Fruit fly (Drosophila melanogaster) whole organism, prepupa: Measurements from ENCODE around the gene CG2975.

ENCODE experiments used
- Blimp-1 ChIP-seq: fragments of 200-800 bp; sonication (Bioruptor generic); optimal IDR thresholded peaks from 3 replicates; lab custom pipeline; 2017; ENCODE audit warnings: missing biosample characterization, missing genetic modification characterization, mild to moderate bottlenecking, moderate library complexity, missing genetic modification reagents
- CG10631 ChIP-seq: fragments of 200-800 bp; sonication (Bioruptor generic); optimal IDR thresholded peaks from 2 replicates; lab custom pipeline; 2016; ENCODE audit warnings: missing biosample characterization, missing genetic modification characterization
- CG10669 ChIP-seq: fragments of 200-800 bp; sonication (Bioruptor generic); optimal IDR thresholded peaks from 3 replicates; lab custom pipeline; 2018; ENCODE audit warnings: missing biosample characterization, mild to moderate bottlenecking, missing genetic modification characterization, moderate library complexity
- CG11762 ChIP-seq: fragments of 200-800 bp; sonication (Bioruptor generic); optimal IDR thresholded peaks from 3 replicates; lab custom pipeline; 2016; ENCODE audit warnings: missing biosample characterization, missing genetic modification characterization; ENCODE audit not compliant: insufficient read depth
- CG11902 ChIP-seq: fragments of 200-800 bp; sonication (Bioruptor generic); optimal IDR thresholded peaks from 3 replicates; lab custom pipeline; 2016; ENCODE audit warnings: missing biosample characterization, missing genetic modification characterization
- CG15336 ChIP-seq: fragments of 200-800 bp; sonication (Bioruptor generic); IDR thresholded peaks from 2 replicates; pipeline ENCODE4 v1.3.6; 2022; ENCODE audit warnings: missing biosample characterization, missing genetic modification characterization
- CG1621 ChIP-seq: fragments of 200-800 bp; sonication (Bioruptor generic); optimal IDR thresholded peaks from 3 replicates; lab custom pipeline; 2018; ENCODE audit warnings: missing biosample characterization, mild to moderate bottlenecking, missing genetic modification characterization
- CG32006 ChIP-seq: fragments of 200-800 bp; sonication (Bioruptor generic); optimal IDR thresholded peaks from 3 replicates; lab custom pipeline; 2017; ENCODE audit warnings: missing biosample characterization, mild to moderate bottlenecking, missing genetic modification characterization
- CG34406 ChIP-seq: fragments of 200-800 bp; sonication (Bioruptor generic); optimal IDR thresholded peaks from 3 replicates; lab custom pipeline; 2016; ENCODE audit warnings: missing biosample characterization, missing genetic modification characterization
- CG3919 ChIP-seq: fragments of 200-800 bp; sonication (Bioruptor generic); optimal IDR thresholded peaks from 3 replicates; lab custom pipeline; 2016; ENCODE audit warnings: missing biosample characterization, missing genetic modification characterization
- CG4318 ChIP-seq: fragments of 200-800 bp; sonication (Bioruptor generic); optimal IDR thresholded peaks from 3 replicates; lab custom pipeline; 2017; ENCODE audit warnings: missing biosample characterization, mild to moderate bottlenecking, missing genetic modification characterization
- CG6276 ChIP-seq: fragments of 200-800 bp; sonication (Bioruptor generic); optimal IDR thresholded peaks from 2 replicates; lab custom pipeline; 2017; ENCODE audit warnings: missing biosample characterization, mild to moderate bottlenecking, missing genetic modification characterization
- CG6792 ChIP-seq: fragments of 200-800 bp; sonication (Bioruptor generic); optimal IDR thresholded peaks from 3 replicates; lab custom pipeline; 2016; ENCODE audit warnings: missing biosample characterization, missing genetic modification characterization
- CG6808 ChIP-seq: fragments of 200-800 bp; sonication (Bioruptor generic); optimal IDR thresholded peaks from 3 replicates; lab custom pipeline; 2017; ENCODE audit warnings: missing biosample characterization, missing genetic modification characterization, mild to moderate bottlenecking, moderate library complexity, missing genetic modification reagents
- CG6854 ChIP-seq: fragments of 200-800 bp; sonication (Bioruptor generic); optimal IDR thresholded peaks from 2 replicates; lab custom pipeline; 2017; ENCODE audit warnings: missing biosample characterization, mild to moderate bottlenecking, missing genetic modification characterization
- CG7368 ChIP-seq: fragments of 200-800 bp; sonication (Bioruptor generic); optimal IDR thresholded peaks from 3 replicates; lab custom pipeline; 2016; ENCODE audit warnings: missing biosample characterization, missing genetic modification characterization
- CG8119 ChIP-seq: fragments of 200-800 bp; sonication (Bioruptor generic); IDR thresholded peaks from 3 replicates; pipeline ENCODE4 v1.3.6; 2022; ENCODE audit warnings: missing biosample characterization, missing genetic modification characterization
- CG8319 ChIP-seq: fragments of 200-800 bp; sonication (Bioruptor generic); optimal IDR thresholded peaks from 3 replicates; lab custom pipeline; 2016; ENCODE audit warnings: missing biosample characterization, missing genetic modification characterization
- CG8632 ChIP-seq: fragments of 200-800 bp; sonication (Bioruptor generic); optimal IDR thresholded peaks from 3 replicates; lab custom pipeline; 2016; ENCODE audit warnings: missing biosample characterization, missing genetic modification characterization
- CG9139 ChIP-seq: fragments of 200-800 bp; sonication (Bioruptor generic); optimal IDR thresholded peaks from 3 replicates; lab custom pipeline; 2017; ENCODE audit warnings: missing biosample characterization, mild to moderate bottlenecking, missing genetic modification characterization
- Eip75B ChIP-seq: fragments of 200-800 bp; sonication (Bioruptor generic); optimal IDR thresholded peaks from 3 replicates; lab custom pipeline; 2016; ENCODE audit warnings: missing biosample characterization, missing genetic modification characterization
- Eip78C ChIP-seq: fragments of 200-800 bp; sonication (Bioruptor generic); peaks from one replicate; lab custom pipeline; 2016; ENCODE audit warnings: missing biosample characterization, missing genetic modification characterization
- Eip93F ChIP-seq: fragments of 200-800 bp; sonication (Bioruptor generic); optimal IDR thresholded peaks from 2 replicates; lab custom pipeline; 2016; ENCODE audit warnings: missing biosample characterization, mild to moderate bottlenecking, missing genetic modification characterization
- Ets96B ChIP-seq: fragments of 200-800 bp; optimal IDR thresholded peaks from 2 replicates; lab custom pipeline; 2019; ENCODE audit warnings: missing biosample characterization, mild to moderate bottlenecking, missing genetic modification characterization, moderate library complexity
- Gug ChIP-seq: fragments of 200-800 bp; sonication (Bioruptor generic); IDR thresholded peaks from 2 replicates; pipeline ENCODE4 v1.3.6; 2022; ENCODE audit warnings: missing biosample characterization, missing genetic modification characterization
- Hr38 ChIP-seq: sonication (Bioruptor generic); optimal IDR thresholded peaks from 2 replicates; lab custom pipeline; 2016; ENCODE audit warnings: missing biosample characterization, missing genetic modification characterization
- Hr39 ChIP-seq: fragments of 200-800 bp; sonication (Bioruptor generic); optimal IDR thresholded peaks from 2 replicates; lab custom pipeline; 2016; ENCODE audit warnings: missing biosample characterization, missing genetic modification characterization
- Lpt ChIP-seq: fragments of 200-800 bp; sonication (Bioruptor generic); optimal IDR thresholded peaks from 3 replicates; lab custom pipeline; 2016; ENCODE audit warnings: missing biosample characterization, missing genetic modification characterization
- Met ChIP-seq: fragments of 200-800 bp; sonication (Bioruptor generic); optimal IDR thresholded peaks from 3 replicates; lab custom pipeline; 2016; ENCODE audit warnings: missing biosample characterization, missing genetic modification characterization
- Smox ChIP-seq: fragments of 200-800 bp; sonication (Bioruptor generic); optimal IDR thresholded peaks from 3 replicates; lab custom pipeline; 2016; ENCODE audit warnings: missing biosample characterization, missing genetic modification characterization
- Sox102F ChIP-seq: fragments of 200-800 bp; sonication (Bioruptor generic); optimal IDR thresholded peaks from 2 replicates; lab custom pipeline; 2016; ENCODE audit warnings: missing biosample characterization, mild to moderate bottlenecking, missing genetic modification characterization
- Sox15 ChIP-seq: fragments of 200-800 bp; sonication (Bioruptor generic); optimal IDR thresholded peaks from 3 replicates; lab custom pipeline; 2016; ENCODE audit warnings: missing biosample characterization, missing genetic modification characterization
- achi ChIP-seq: fragments of 200-800 bp; sonication (Bioruptor generic); optimal IDR thresholded peaks from 3 replicates; lab custom pipeline; 2016; ENCODE audit warnings: missing biosample characterization, missing genetic modification characterization
- acj6 ChIP-seq: fragments of 200-800 bp; sonication (Bioruptor generic); optimal IDR thresholded peaks from 3 replicates; lab custom pipeline; 2016; ENCODE audit warnings: missing biosample characterization, missing genetic modification characterization
- cyc ChIP-seq: fragments of 200-800 bp; sonication (Bioruptor generic); optimal IDR thresholded peaks from 3 replicates; lab custom pipeline; 2016; ENCODE audit warnings: missing biosample characterization, missing genetic modification characterization
- dac ChIP-seq: fragments of 200-800 bp; sonication (Bioruptor generic); optimal IDR thresholded peaks from 2 replicates; lab custom pipeline; 2017; ENCODE audit warnings: missing biosample characterization, mild to moderate bottlenecking, missing genetic modification characterization
- eg ChIP-seq: fragments of 200-800 bp; sonication (Bioruptor generic); IDR thresholded peaks from 3 replicates; pipeline ENCODE4 v1.3.6; 2022; ENCODE audit warnings: missing biosample characterization, missing genetic modification characterization
- esn ChIP-seq: fragments of 200-800 bp; sonication (Bioruptor generic); optimal IDR thresholded peaks from 2 replicates; lab custom pipeline; 2016; ENCODE audit warnings: missing biosample characterization, mild to moderate bottlenecking, missing genetic modification characterization, moderate library complexity
- fd85E ChIP-seq: fragments of 200-800 bp; sonication (Bioruptor generic); optimal IDR thresholded peaks from 3 replicates; lab custom pipeline; 2016; ENCODE audit warnings: missing biosample characterization, missing genetic modification characterization
- fkh ChIP-seq: fragments of 200-800 bp; sonication (Bioruptor generic); optimal IDR thresholded peaks from 3 replicates; lab custom pipeline; 2017; ENCODE audit warnings: missing biosample characterization, mild to moderate bottlenecking, missing genetic modification characterization, moderate library complexity
- lz ChIP-seq: fragments of 200-800 bp; sonication (Bioruptor generic); optimal IDR thresholded peaks from 3 replicates; lab custom pipeline; 2016; ENCODE audit warnings: missing biosample characterization, missing genetic modification characterization
- net ChIP-seq: fragments of 200-800 bp; sonication (Bioruptor generic); optimal IDR thresholded peaks from 3 replicates; lab custom pipeline; 2016; ENCODE audit warnings: missing biosample characterization, missing genetic modification characterization
- pdm3 ChIP-seq: fragments of 200-800 bp; sonication (Bioruptor generic); optimal IDR thresholded peaks from 3 replicates; lab custom pipeline; 2016; ENCODE audit warnings: missing biosample characterization, missing genetic modification characterization
- salr ChIP-seq, 2 experiments: fragments of 200-800 bp; sonication (Bioruptor generic); optimal IDR thresholded peaks; 3 replicates each; lab custom pipeline; 2016 to 2018; ENCODE audit warnings: missing biosample characterization in 2 of 2, missing genetic modification characterization in 2 of 2, mild to moderate bottlenecking in 1 of 2
- spab ChIP-seq: fragments of 200-800 bp; sonication (Bioruptor generic); optimal IDR thresholded peaks from 2 replicates; lab custom pipeline; 2017; ENCODE audit warnings: missing biosample characterization, mild to moderate bottlenecking, missing genetic modification characterization, missing genetic modification reagents
- ss ChIP-seq, 2 experiments: fragments of 200-800 bp; sonication (Bioruptor generic); optimal IDR thresholded peaks; 2 replicates in 1 of 2; 3 replicates in 1 of 2; lab custom pipeline; 2017 to 2018; ENCODE audit warnings: mild to moderate bottlenecking in 2 of 2, missing biosample characterization in 2 of 2, missing genetic modification characterization in 2 of 2, moderate library complexity in 1 of 2
- svp ChIP-seq: fragments of 200-800 bp; sonication (Bioruptor generic); peaks from one replicate; lab custom pipeline; 2016; ENCODE audit warnings: missing biosample characterization, missing genetic modification characterization
- topi ChIP-seq: fragments of 200-800 bp; sonication (Bioruptor generic); optimal IDR thresholded peaks from 3 replicates; lab custom pipeline; 2016; ENCODE audit warnings: missing biosample characterization, missing genetic modification characterization

CG2975 gene

dm6 chr2L:2802527-2802926 lies 37.4 kb upstream of the CG2975 start (continued):
- TF ChIP-seq CG4318 (GFP tag; lab: Kevin White, UChicago), result no peak
- peak; percentile 10 for TF ChIP-seq Lpt
- peak; percentile 43 for TF ChIP-seq CG15336
- TF ChIP-seq eg (GFP tag; lab: Robert Waterston, UW), result 0 out of 3 replicates have a peak, but pooled peaks have one; percentile 37
- no peak for TF ChIP-seq cyc (GFP tag; lab: Kevin White, UChicago)
- TF ChIP-seq svp (GFP tag; lab: Kevin White, UChicago), result peak; percentile 10
- peak; percentile 33 for TF ChIP-seq CG7368 (GFP tag; lab: Kevin White, UChicago)
- no peak for TF ChIP-seq salr (GFP tag; optimal IDR thresholded peaks at IDR 0.05; lab: Kevin White, UChicago)
- no peak for TF ChIP-seq Smox (GFP tag; lab: Kevin White, UChicago)
- TF ChIP-seq CG10631 (GFP tag; lab: Kevin White, UChicago), result no peak
- peak; percentile 59; the same call in 2 of the 3 replicates for TF ChIP-seq CG8119
- no peak for TF ChIP-seq CG11902 (GFP tag; lab: Kevin White, UChicago)
- peak; percentile 57 for TF ChIP-seq CG10669 (GFP tag; lab: Kevin White, UChicago)
- TF ChIP-seq, all 60 proteins: peak for 22

dm6 chr2L:2804634-2805311 lies 35.2 kb upstream of the CG2975 start, which contains the start of gene daw:
TSS of gene daw (plus strand) at chr2L:2805261.
- TF ChIP-seq CG8319 (GFP tag; lab: Kevin White, UChicago) (peak; percentile 39), CG11762 (peak; percentile 12), cyc (GFP tag; lab: Kevin White, UChicago) (no peak), Hr38 (GFP tag; lab: Kevin White, UChicago) (no peak), CG6808 (peak; percentile 81), Ets96B (tag; lab: Kevin White, UChicago) (peak; percentile 49), spab (GFP tag; lab: Kevin White, UChicago) (peak; percentile 73), fd85E (GFP tag; lab: Kevin White, UChicago) (peak; percentile 43), topi (peak; percentile 59), Sox102F (peak; percentile 59), CG8632 (GFP tag; lab: Kevin White, UChicago) (no peak), esn (peak; percentile 2), CG34406 (GFP tag; lab: Kevin White, UChicago) (no peak), CG6854 (GFP tag; lab: Kevin White, UChicago) (peak; percentile 89), CG1621 (tag; lab: Kevin White, UChicago) (peak; percentile 64), Met (GFP tag; lab: Kevin White, UChicago) (peak; percentile 38), Gug (GFP tag; lab: Robert Waterston, UW) (no peak), CG4318 (GFP tag; lab: Kevin White, UChicago) (no peak), salr (GFP tag; optimal IDR thresholded peaks at IDR 0.05; lab: Kevin White, UChicago) (peak in 1 of 2 experiments; percentile 21), CG10631 (GFP tag; lab: Kevin White, UChicago) (no peak), Sox15 (GFP tag; lab: Kevin White, UChicago) (no peak), CG6792 (GFP tag; lab: Kevin White, UChicago) (no peak), svp (GFP tag; lab: Kevin White, UChicago) (peak; percentile 89), achi (peak; percentile 60), CG15336 (peak; percentile 51; the same call in 1 of the 2 replicates), acj6 (GFP tag; lab: Kevin White, UChicago) (no peak), CG9139 (GFP tag; lab: Kevin White, UChicago) (peak; percentile 90), Eip78C (GFP tag; lab: Kevin White, UChicago) (peak; percentile 76), CG6276 (peak; percentile 84), Hr39 (GFP tag; lab: Kevin White, UChicago) (no peak), Blimp-1 (GFP tag; lab: Kevin White, UChicago) (peak; percentile 41), lz (GFP tag; lab: Kevin White, UChicago) (no peak), Eip75B (GFP tag; lab: Kevin White, UChicago) (peak; percentile 30), dac (peak; percentile 25), eg (GFP tag; lab: Robert Waterston, UW) (peak; percentile 52; the same call in 1 of the 3 replicates), fkh (GFP tag; lab: Kevin White, UChicago) (no peak), CG32006 (GFP tag; lab: Kevin White, UChicago) (peak; percentile 2), Eip93F (peak; percentile 83), pdm3 (GFP tag; lab: Kevin White, UChicago) (peak; percentile 11), CG3919 (GFP tag; lab: Kevin White, UChicago) (peak; percentile 72), net (GFP tag; lab: Kevin White, UChicago) (peak; percentile 79), ss (GFP tag; optimal IDR thresholded peaks at IDR 0.05; lab: Kevin White, UChicago) (peak; percentile 84 to 88)
